Worm (Caenorhabditis elegans) whole organism, L3 larva: ENCODE results near the gene lgc-54.

ENCODE experiments used
- ZK546.5 ChIP-seq: sonication (generic microtip); optimal IDR thresholded peaks from 2 replicates; lab custom pipeline; 2017; ENCODE audit warnings: missing biosample characterization, missing genetic modification characterization
- aly-2 ChIP-seq: fragments of 150-350 bp; optimal IDR thresholded peaks from 2 replicates; lab custom pipeline; 2014; ENCODE audit warnings: missing biosample characterization, missing genetic modification characterization
- ceh-28 ChIP-seq: fragments of 150-350 bp; optimal IDR thresholded peaks from 2 replicates; lab custom pipeline; 2014; ENCODE audit warnings: missing biosample characterization, missing genetic modification reagents, missing genetic modification characterization
- elt-3 ChIP-seq, 3 experiments: fragments of 150-350 bp in 1 of 3; sonication (generic microtip) in 2 of 3; optimal IDR thresholded peaks; 2 replicates in 2 of 3; 4 replicates in 1 of 3; lab custom pipeline; 2014 to 2017; ENCODE audit warnings: missing biosample characterization in 3 of 3, missing genetic modification characterization in 3 of 3
- fos-1 ChIP-seq: fragments of 150-350 bp; optimal IDR thresholded peaks from 2 replicates; lab custom pipeline; 2014; ENCODE audit warnings: missing biosample characterization, missing genetic modification characterization
- jun-1 ChIP-seq: fragments of 150-350 bp; optimal IDR thresholded peaks from 2 replicates; lab custom pipeline; 2014; ENCODE audit warnings: missing biosample characterization, missing genetic modification reagents, missing genetic modification characterization
- lin-15B ChIP-seq: fragments of 150-350 bp; optimal IDR thresholded peaks from 2 replicates; lab custom pipeline; 2014; ENCODE audit warnings: missing biosample characterization, missing genetic modification characterization
- pha-4 ChIP-seq: fragments of 150-350 bp; optimal IDR thresholded peaks from 2 replicates; lab custom pipeline; 2014; ENCODE audit warnings: missing biosample characterization, missing genetic modification reagents, missing genetic modification characterization
- pqm-1 ChIP-seq: fragments of 150-350 bp; optimal IDR thresholded peaks from 2 replicates; lab custom pipeline; 2017; ENCODE audit warnings: missing biosample characterization, missing genetic modification characterization, inconsistent platforms
- sea-2 ChIP-seq: fragments of 150-350 bp; sonication (generic microtip); optimal IDR thresholded peaks from 4 replicates; lab custom pipeline; 2014; ENCODE audit warnings: missing biosample characterization, missing genetic modification reagents, missing genetic modification characterization
- zag-1 ChIP-seq: fragments of 150-350 bp; optimal IDR thresholded peaks from 2 replicates; lab custom pipeline; 2014; ENCODE audit warnings: missing biosample characterization, missing genetic modification characterization

- TF ChIP-seq elt-3 (tag; optimal IDR thresholded peaks at IDR 0.05; lab: Kevin White, UChicago): no peak
- no peak for TF ChIP-seq pqm-1 (tag; lab: Kevin White, UChicago)
- TF ChIP-seq pha-4 (tag; lab: Kevin White, UChicago): no peak
- TF ChIP-seq lin-15B (tag; lab: Kevin White, UChicago): no peak
- TF ChIP-seq ceh-28 (tag; lab: Kevin White, UChicago): no peak
- TF ChIP-seq zag-1 (tag; lab: Kevin White, UChicago): no peak
- no peak for TF ChIP-seq sea-2
- no peak for TF ChIP-seq jun-1
- TF ChIP-seq fos-1 (tag; lab: Kevin White, UChicago): no peak
- no peak for TF ChIP-seq ZK546.5 (tag; lab: Kevin White, UChicago)
- TF ChIP-seq aly-2 (tag; lab: Kevin White, UChicago): no peak
Measured at ce11 chrV:6828786-6829185, 17.6 kb downstream of the lgc-54 start, which contains the start of gene dmsr-15.
